Fruit fly (Drosophila melanogaster): Measurements from ENCODE around the gene Rchy1.

- no peak for TF ChIP-seq Clk (GFP tag; optimal IDR thresholded peaks at IDR 0.05)
- TF ChIP-seq CG14711 (tag; optimal IDR thresholded peaks at IDR 0.05), result no peak
- no peak for TF ChIP-seq CG7045 (GFP tag; optimal IDR thresholded peaks at IDR 0.05)
- no peak for TF ChIP-seq cnc (optimal IDR thresholded peaks at IDR 0.05)
- no peak for TF ChIP-seq CG5204 (GFP tag; optimal IDR thresholded peaks at IDR 0.05)
- TF ChIP-seq bab1 (GFP tag; optimal IDR thresholded peaks at IDR 0.05), result peak; percentile 64
- TF ChIP-seq ovo (GFP tag; optimal IDR thresholded peaks at IDR 0.05), result no peak
These were observed 2.0 kb upstream of the Rchy1 start, which contains the start of gene HemK1 for dm6 chr2L:6467509-6467908.
